Fruit fly (Drosophila melanogaster) whole organism, embryonic: ENCODE data around the gene Der-2.
A peak's percentile ranks its signal among the peaks of the same experiment; 100 is the strongest.

ENCODE experiments used
- B-H2 ChIP-seq: fragments of 200-800 bp; sonication (Bioruptor generic); optimal IDR thresholded peaks from 2 replicates; lab custom pipeline; 2018; ENCODE audit warnings: missing biosample characterization, mild to moderate bottlenecking, missing genetic modification characterization
- Blimp-1 ChIP-seq: fragments of 200-800 bp; sonication (Bioruptor generic); optimal IDR thresholded peaks from 3 replicates; lab custom pipeline; 2018; ENCODE audit warnings: missing biosample characterization, missing genetic modification characterization, mild to moderate bottlenecking, moderate library complexity, missing genetic modification reagents
- C15 ChIP-seq: fragments of 200-800 bp; sonication (Bioruptor generic); IDR thresholded peaks from 3 replicates; pipeline ENCODE4 v1.3.6; 2022; ENCODE audit warnings: missing biosample characterization, missing genetic modification characterization
- CG10462 ChIP-seq: fragments of 200-800 bp; sonication (Bioruptor generic); optimal IDR thresholded peaks from 2 replicates; lab custom pipeline; 2016; ENCODE audit warnings: missing biosample characterization, missing genetic modification characterization
- CG10565 ChIP-seq: fragments of 200-800 bp; sonication (Bioruptor generic); optimal IDR thresholded peaks from 3 replicates; lab custom pipeline; 2016; ENCODE audit warnings: missing biosample characterization, mild to moderate bottlenecking, missing genetic modification characterization
- CG12236 ChIP-seq: fragments of 200-800 bp; sonication (Bioruptor generic); optimal IDR thresholded peaks from 2 replicates; lab custom pipeline; 2016; ENCODE audit warnings: missing biosample characterization, missing genetic modification characterization
- CG14441 ChIP-seq: fragments of 200-800 bp; sonication (Bioruptor generic); IDR thresholded peaks from 2 replicates; pipeline ENCODE4 v1.3.6; 2022; ENCODE audit warnings: missing biosample characterization, missing genetic modification characterization
- CG14710 ChIP-seq: fragments of 200-800 bp; sonication (Bioruptor generic); optimal IDR thresholded peaks from 3 replicates; lab custom pipeline; 2019; ENCODE audit warnings: missing biosample characterization, mild to moderate bottlenecking, missing genetic modification characterization, moderate library complexity
- CG1603 ChIP-seq: fragments of 200-800 bp; sonication (Bioruptor generic); optimal IDR thresholded peaks from 2 replicates; lab custom pipeline; 2019; ENCODE audit warnings: missing biosample characterization, mild to moderate bottlenecking, missing genetic modification characterization, moderate library complexity
- CG17186 ChIP-seq: fragments of 200-800 bp; sonication (Bioruptor generic); optimal IDR thresholded peaks from 3 replicates; lab custom pipeline; 2017; ENCODE audit warnings: missing biosample characterization, missing genetic modification reagents, missing genetic modification characterization
- CG17359 ChIP-seq: fragments of 200-800 bp; sonication (Bioruptor generic); optimal IDR thresholded peaks from 3 replicates; lab custom pipeline; 2018; ENCODE audit warnings: missing biosample characterization, mild to moderate bottlenecking, missing genetic modification characterization, moderate library complexity
- CG17361 ChIP-seq: fragments of 200-800 bp; sonication (Bioruptor generic); IDR thresholded peaks from 3 replicates; pipeline ENCODE4 v1.3.6; 2022; ENCODE audit warnings: missing biosample characterization, missing genetic modification characterization
- CG1792 ChIP-seq: fragments of 200-800 bp; sonication (Bioruptor generic); optimal IDR thresholded peaks from 2 replicates; lab custom pipeline; 2016; ENCODE audit warnings: missing biosample characterization, missing genetic modification characterization
- CG18476 ChIP-seq: fragments of 200-800 bp; sonication (Bioruptor generic); optimal IDR thresholded peaks from 2 replicates; lab custom pipeline; 2016; ENCODE audit warnings: missing biosample characterization, mild to moderate bottlenecking, missing genetic modification characterization
- CG2129 ChIP-seq: fragments of 200-800 bp; sonication (Bioruptor generic); IDR thresholded peaks from 2 replicates; pipeline ENCODE4 v1.3.6; 2022; ENCODE audit warnings: missing biosample characterization, missing genetic modification characterization; ENCODE audit not compliant: partially characterized antibody
- CG2202 ChIP-seq: fragments of 200-800 bp; sonication (Bioruptor generic); optimal IDR thresholded peaks from 2 replicates; lab custom pipeline; 2018; ENCODE audit warnings: missing biosample characterization, mild to moderate bottlenecking, missing genetic modification characterization
- CG2678 ChIP-seq: fragments of 200-800 bp; sonication (Bioruptor generic); optimal IDR thresholded peaks from 3 replicates; lab custom pipeline; 2019; ENCODE audit warnings: missing biosample characterization, mild to moderate bottlenecking, missing genetic modification characterization, moderate library complexity
- CG4328 ChIP-seq: fragments of 200-800 bp; sonication (Bioruptor generic); optimal IDR thresholded peaks from 3 replicates; lab custom pipeline; 2017; ENCODE audit warnings: missing biosample characterization, missing genetic modification reagents, missing genetic modification characterization
- CG5180 ChIP-seq: fragments of 200-800 bp; sonication (Bioruptor generic); optimal IDR thresholded peaks from 3 replicates; lab custom pipeline; 2017; ENCODE audit warnings: missing biosample characterization, missing genetic modification characterization, mild to moderate bottlenecking, moderate library complexity, missing genetic modification reagents
- CG6683 ChIP-seq: fragments of 200-800 bp; sonication (Bioruptor generic); optimal IDR thresholded peaks from 2 replicates; lab custom pipeline; 2017; ENCODE audit warnings: missing biosample characterization, mild to moderate bottlenecking, missing genetic modification characterization, missing genetic modification reagents
- CG7745 ChIP-seq: fragments of 200-800 bp; sonication (Bioruptor generic); optimal IDR thresholded peaks from 2 replicates; lab custom pipeline; 2018; ENCODE audit warnings: missing biosample characterization, mild to moderate bottlenecking, missing genetic modification characterization, moderate library complexity
- CG9876 ChIP-seq: fragments of 200-800 bp; sonication (Bioruptor generic); optimal IDR thresholded peaks from 2 replicates; lab custom pipeline; 2016; ENCODE audit warnings: missing biosample characterization, missing genetic modification characterization
- Deaf1 ChIP-seq: fragments of 200-800 bp; optimal IDR thresholded peaks from 3 replicates; lab custom pipeline; 2019; ENCODE audit warnings: missing biosample characterization, mild to moderate bottlenecking, missing genetic modification characterization, moderate library complexity
- Dfd ChIP-seq, 2 experiments: fragments of >200 bp; optimal IDR thresholded peaks; 2 replicates each; lab custom pipeline; 2017; ENCODE audit warnings: missing biosample characterization in 2 of 2, missing genetic modification characterization in 2 of 2
- Hsf ChIP-seq: fragments of 200-800 bp; sonication (Bioruptor generic); optimal IDR thresholded peaks from 3 replicates; lab custom pipeline; 2016; ENCODE audit warnings: missing biosample characterization, missing genetic modification characterization
- Med ChIP-seq: fragments of 200-800 bp; sonication (Bioruptor generic); peaks from one replicate; lab custom pipeline; 2016; ENCODE audit warnings: missing biosample characterization, missing genetic modification characterization, mild to moderate bottlenecking, inconsistent platforms, moderate library complexity
- Side ChIP-seq: fragments of 200-800 bp; sonication (Bioruptor generic); optimal IDR thresholded peaks from 2 replicates; lab custom pipeline; 2016; ENCODE audit warnings: missing biosample characterization, missing genetic modification characterization
- Sox102F ChIP-seq: fragments of 200-800 bp; sonication (Bioruptor generic); optimal IDR thresholded peaks from 2 replicates; lab custom pipeline; 2018; ENCODE audit warnings: missing biosample characterization, mild to moderate bottlenecking, missing genetic modification characterization, moderate library complexity
- Trl ChIP-seq, 3 experiments: fragments of >200 bp in 2 of 3; fragments of 200-800 bp in 1 of 3; sonication (Bioruptor generic) in 1 of 3; optimal IDR thresholded peaks; 2 replicates in 1 of 3; 3 replicates in 2 of 3; lab custom pipeline; 2016 to 2017; ENCODE audit warnings: missing biosample characterization in 1 of 3, missing genetic modification characterization in 1 of 3
- amos ChIP-seq: fragments of 200-800 bp; sonication (Bioruptor generic); IDR thresholded peaks from 2 replicates; pipeline ENCODE4 v1.3.6; 2022; ENCODE audit warnings: missing biosample characterization, missing genetic modification characterization; ENCODE audit not compliant: partially characterized antibody
- ase ChIP-seq: fragments of 200-800 bp; sonication (Bioruptor generic); IDR thresholded peaks from 3 replicates; pipeline ENCODE4 v1.3.6; 2022; ENCODE audit warnings: missing biosample characterization, missing genetic modification characterization
- ato ChIP-seq: fragments of 200-800 bp; sonication (Bioruptor generic); IDR thresholded peaks from 2 replicates; pipeline ENCODE4 v1.3.6; 2022; ENCODE audit warnings: missing biosample characterization, missing genetic modification characterization; ENCODE audit not compliant: partially characterized antibody
- btn ChIP-seq: fragments of 200-800 bp; sonication (Bioruptor generic); optimal IDR thresholded peaks from 2 replicates; lab custom pipeline; 2016; ENCODE audit warnings: missing biosample characterization, missing genetic modification characterization
- caup ChIP-seq: fragments of 200-800 bp; sonication (Bioruptor generic); optimal IDR thresholded peaks from 3 replicates; lab custom pipeline; 2017; ENCODE audit warnings: missing biosample characterization, mild to moderate bottlenecking, missing genetic modification characterization, moderate library complexity; ENCODE audit not compliant: severe bottlenecking
- cg ChIP-seq: fragments of 200-800 bp; sonication (Bioruptor generic); optimal IDR thresholded peaks from 3 replicates; lab custom pipeline; 2019; ENCODE audit warnings: missing biosample characterization, mild to moderate bottlenecking, missing genetic modification characterization, moderate library complexity
- corto ChIP-seq: fragments of 200-800 bp; sonication (Bioruptor generic); optimal IDR thresholded peaks from 2 replicates; lab custom pipeline; 2016; ENCODE audit warnings: missing biosample characterization, mild to moderate bottlenecking, missing genetic modification characterization, moderate library complexity
- gsb-n ChIP-seq: fragments of 200-800 bp; sonication (Bioruptor generic); optimal IDR thresholded peaks from 3 replicates; lab custom pipeline; 2018; ENCODE audit warnings: missing biosample characterization, mild to moderate bottlenecking, missing genetic modification characterization
- ham ChIP-seq: fragments of 200-800 bp; sonication (Bioruptor generic); IDR thresholded peaks from 2 replicates; pipeline ENCODE4 v1.3.6; 2022; ENCODE audit warnings: missing biosample characterization, missing genetic modification characterization
- kah ChIP-seq: fragments of 200-800 bp; sonication (Bioruptor generic); optimal IDR thresholded peaks from 2 replicates; lab custom pipeline; 2018; ENCODE audit warnings: missing biosample characterization, mild to moderate bottlenecking, missing genetic modification characterization
- kay ChIP-seq: fragments of 200-800 bp; sonication (Bioruptor generic); optimal IDR thresholded peaks from 2 replicates; lab custom pipeline; 2016; ENCODE audit warnings: missing biosample characterization, missing genetic modification characterization
- kni ChIP-seq: fragments of 200-800 bp; sonication (Bioruptor generic); optimal IDR thresholded peaks from 3 replicates; lab custom pipeline; 2017; ENCODE audit warnings: mild to moderate bottlenecking, missing biosample characterization, missing genetic modification reagents, missing genetic modification characterization
- otp ChIP-seq: fragments of 200-800 bp; sonication (Bioruptor generic); IDR thresholded peaks from 3 replicates; pipeline ENCODE4, ENCODE4 v1.3.6; 2022; ENCODE audit warnings: missing biosample characterization, missing genetic modification characterization
- prd ChIP-seq, 3 experiments: fragments of >200 bp in 2 of 3; fragments of 200-800 bp in 1 of 3; sonication (Bioruptor generic) in 1 of 3; optimal IDR thresholded peaks in 2 of 3; IDR thresholded peaks in 1 of 3; 2 replicates in 2 of 3; 3 replicates in 1 of 3; pipeline versions ENCODE4 v1.3.6 to Lab custom; 2017 to 2022; ENCODE audit warnings: missing biosample characterization in 1 of 3, missing genetic modification characterization in 1 of 3
- pum ChIP-seq: fragments of 200-800 bp; sonication (Bioruptor generic); optimal IDR thresholded peaks from 2 replicates; lab custom pipeline; 2016; ENCODE audit warnings: missing biosample characterization, missing genetic modification characterization
- sens-2 ChIP-seq: fragments of 200-800 bp; sonication (Bioruptor generic); IDR thresholded peaks from 2 replicates; pipeline ENCODE4 v1.3.6; 2022; ENCODE audit warnings: missing biosample characterization, missing genetic modification characterization
- sug ChIP-seq: fragments of 200-800 bp; optimal IDR thresholded peaks from 2 replicates; lab custom pipeline; 2019; ENCODE audit warnings: missing biosample characterization, mild to moderate bottlenecking, missing genetic modification characterization, moderate library complexity
- wek ChIP-seq: fragments of 200-800 bp; sonication (Bioruptor generic); optimal IDR thresholded peaks from 3 replicates; lab custom pipeline; 2018; ENCODE audit warnings: missing biosample characterization, mild to moderate bottlenecking, missing genetic modification characterization, moderate library complexity
- wor ChIP-seq: fragments of 200-800 bp; sonication (Bioruptor generic); IDR thresholded peaks from 2 replicates; pipeline ENCODE4 v1.3.6; 2022; ENCODE audit warnings: missing biosample characterization, missing genetic modification characterization
- zfh2 ChIP-seq: fragments of 200-800 bp; sonication (Bioruptor generic); optimal IDR thresholded peaks from 2 replicates; lab custom pipeline; 2016; ENCODE audit warnings: missing biosample characterization, missing genetic modification characterization

Gene Der-2

DNA sequence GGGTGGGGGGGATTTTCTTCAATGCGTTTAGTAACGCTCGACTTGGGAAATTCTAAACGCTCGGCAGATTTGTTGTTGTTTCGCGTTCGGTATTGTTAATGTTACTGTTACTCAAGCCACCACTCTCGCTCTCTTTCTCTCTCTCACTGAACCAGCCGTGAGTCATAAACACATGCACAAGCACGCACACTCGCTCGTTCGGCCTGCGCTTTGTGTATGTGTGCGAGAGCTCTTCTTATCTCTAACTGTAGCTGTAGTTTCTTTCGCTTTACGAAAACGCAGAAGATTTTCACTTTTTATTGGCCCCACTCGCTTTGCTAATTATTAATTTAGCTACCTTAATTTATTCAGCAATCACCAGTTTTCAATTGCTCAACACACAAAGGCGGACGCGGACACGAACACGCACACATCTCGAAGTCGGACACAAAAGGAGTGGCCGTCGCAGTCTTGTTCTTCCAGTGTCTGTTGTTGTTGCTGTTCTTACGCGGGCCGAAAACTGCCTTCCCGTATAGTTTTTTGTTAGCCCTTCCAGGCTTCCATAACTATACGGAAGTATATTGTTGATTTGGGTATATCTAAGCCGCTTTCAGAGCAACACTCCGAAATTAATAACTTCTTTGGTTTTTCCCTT is 31.0 kb downstream of the Der-2 start (continued):
- TF ChIP-seq Trl (optimal IDR thresholded peaks at IDR 0.05; lab: Kevin White, UChicago) (peak; percentile 84 to 85), Trl (GFP tag; optimal IDR thresholded peaks at IDR 0.05; lab: Kevin White, UChicago) (no peak), CG4328 (GFP tag; lab: Kevin White, UChicago) (no peak), gsb-n (tag; lab: Kevin White, UChicago) (peak; percentile 10), CG10565 (GFP tag; lab: Kevin White, UChicago) (no peak), CG6683 (GFP tag; lab: Kevin White, UChicago) (no peak), CG17359 (no peak), corto (no peak), sens-2 (no peak), Sox102F (GFP tag; lab: Kevin White, UChicago) (no peak), amos (no peak), CG9876 (no peak), CG7745 (tag; lab: Kevin White, UChicago) (no peak), cg (peak; percentile 96), btn (GFP tag; lab: Kevin White, UChicago) (no peak), Hsf (GFP tag; lab: Kevin White, UChicago) (no peak), B-H2 (no peak), Med (GFP tag; lab: Kevin White, UChicago) (peak; percentile 83), ase (GFP tag; lab: Robert Waterston, UW) (no peak), wor (GFP tag; lab: Robert Waterston, UW) (no peak), CG5180 (GFP tag; lab: Kevin White, UChicago) (no peak), Dfd (GFP tag; optimal IDR thresholded peaks at IDR 0.05; lab: Kevin White, UChicago) (no peak), CG18476 (GFP tag; lab: Kevin White, UChicago) (no peak), CG14441 (no peak), Blimp-1 (GFP tag; lab: Kevin White, UChicago) (peak; percentile 58), sug (tag; lab: Kevin White, UChicago) (peak; percentile 25), CG2678 (tag; lab: Kevin White, UChicago) (no peak), kay (GFP tag; lab: Kevin White, UChicago) (peak; percentile 90), CG2202 (no peak), CG2129 (GFP tag; lab: Robert Waterston, UW) (no peak), CG17186 (no peak), ato (GFP tag; lab: Robert Waterston, UW) (no peak), caup (GFP tag; lab: Kevin White, UChicago) (no peak), zfh2 (no peak), Deaf1 (tag; lab: Kevin White, UChicago) (peak; percentile 53), Side (GFP tag; lab: Kevin White, UChicago) (no peak), CG1792 (no peak), CG14710 (tag; lab: Kevin White, UChicago) (no peak), kah (no peak), C15 (no peak), kni (GFP tag; lab: Kevin White, UChicago) (peak; percentile 8), CG17361 (no peak), otp (no peak), wek (GFP tag; lab: Kevin White, UChicago) (no peak), prd (optimal IDR thresholded peaks at IDR 0.05; lab: Kevin White, UChicago) (no peak), prd (GFP tag; IDR thresholded peaks at IDR 0.05; lab: Robert Waterston, UW) (no peak), ham (GFP tag; lab: Robert Waterston, UW) (no peak), CG12236 (GFP tag; lab: Kevin White, UChicago) (no peak), CG1603 (tag; lab: Kevin White, UChicago) (no peak), pum (no peak), CG10462 (GFP tag; lab: Kevin White, UChicago) (no peak)
